Worm (Caenorhabditis elegans): ENCODE data around the gene K02A6.3.

Gene K02A6.3

ce11 chrX:8193213-8193612, 38.5 kb downstream of the K02A6.3 start:
- TF ChIP-seq unc-86 (tag; optimal IDR thresholded peaks at IDR 0.05) = no peak
- peak; percentile 44 for TF ChIP-seq elt-2 (tag; optimal IDR thresholded peaks at IDR 0.05)
- TF ChIP-seq lin-35 (GFP tag; optimal IDR thresholded peaks at IDR 0.05) = peak in 1 of 2 experiments; percentile 35
- TF ChIP-seq irx-1 (tag; optimal IDR thresholded peaks at IDR 0.05) = no peak
- TF ChIP-seq aly-2 (tag; optimal IDR thresholded peaks at IDR 0.05) = no peak
- peak; percentile 29 for TF ChIP-seq blmp-1 (tag; optimal IDR thresholded peaks at IDR 0.05)

- no peak for TF ChIP-seq C34B4.2 (tag; optimal IDR thresholded peaks at IDR 0.05)
- TF ChIP-seq nhr-47 (tag; optimal IDR thresholded peaks at IDR 0.05) = no peak
- no peak for TF ChIP-seq mep-1 (tag; optimal IDR thresholded peaks at IDR 0.05)
Observed at ce11 chrX:8185037-8185436, 46.7 kb downstream of the K02A6.3 start, which contains the start of gene C17H11.5. TSS of gene C17H11.5 (minus strand) at chrX:8185137.

ce11 chrX:8181590-8182311, 50.0 kb downstream of the K02A6.3 start, which contains the start of gene C17H11.4:
TSS of gene C17H11.4 (minus strand) at chrX:8181640.
- peak; percentile 10 for TF ChIP-seq nhr-85 (tag)

Data from whole organism, L1 larva.